Worm (Caenorhabditis elegans): ENCODE results near the gene F35A5.1.

DNA sequence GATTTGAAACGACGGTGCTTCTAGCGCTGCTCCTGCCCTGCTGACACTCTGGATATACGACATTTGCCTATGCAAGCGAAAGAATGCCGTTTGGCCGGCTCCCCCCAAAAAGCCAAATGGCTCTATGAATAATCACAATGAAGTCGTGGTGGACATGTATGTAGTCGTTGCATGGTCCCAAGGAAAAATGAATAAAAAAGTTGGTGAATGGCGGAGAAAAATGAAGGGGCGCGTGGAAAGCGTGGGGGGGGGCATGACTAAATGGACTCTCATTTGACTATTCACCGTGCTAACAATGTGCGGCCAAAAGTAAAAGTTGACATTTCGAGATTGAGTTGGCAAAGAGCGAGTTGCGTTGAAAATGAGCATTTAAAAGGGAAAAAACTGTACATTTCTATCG lies 52.2 kb downstream of the F35A5.1 start:
- TF ChIP-seq klf-2 (GFP tag; conservative IDR thresholded peaks at IDR 0.05) (no peak), flt-1 (GFP tag; IDR thresholded peaks at IDR 0.05) (no peak)

All from whole organism, midembryonic.